Fruit fly (Drosophila melanogaster): ENCODE data around the gene thoc7.

The thoc7 gene

DNA sequence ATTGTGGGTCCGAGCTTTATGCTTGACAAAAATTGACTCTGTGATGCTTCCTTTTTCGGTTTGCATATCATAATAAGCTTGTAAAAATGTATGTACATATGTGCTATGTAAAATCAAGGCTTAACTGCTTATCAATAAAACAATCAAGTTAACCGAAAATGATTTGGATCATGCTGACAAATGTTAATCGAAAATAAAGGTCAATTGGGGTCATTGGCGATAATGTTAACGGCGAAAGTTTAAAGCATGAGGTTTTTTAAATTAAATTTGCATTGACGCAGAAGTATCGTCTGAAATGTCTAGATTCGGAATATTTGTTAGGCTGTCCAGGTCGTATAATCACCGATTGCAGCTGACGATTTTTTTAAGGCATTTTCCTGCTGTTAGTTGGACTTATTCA lies 3.8 kb upstream of the thoc7 start, which contains the start of gene Kaz1-ORFB:
TSS of gene Kaz1-ORFB (plus strand) at position 301 of the 400 bp plus-strand sequence.
- no peak for TF ChIP-seq noc (tag; optimal IDR thresholded peaks at IDR 0.05)

DNA sequence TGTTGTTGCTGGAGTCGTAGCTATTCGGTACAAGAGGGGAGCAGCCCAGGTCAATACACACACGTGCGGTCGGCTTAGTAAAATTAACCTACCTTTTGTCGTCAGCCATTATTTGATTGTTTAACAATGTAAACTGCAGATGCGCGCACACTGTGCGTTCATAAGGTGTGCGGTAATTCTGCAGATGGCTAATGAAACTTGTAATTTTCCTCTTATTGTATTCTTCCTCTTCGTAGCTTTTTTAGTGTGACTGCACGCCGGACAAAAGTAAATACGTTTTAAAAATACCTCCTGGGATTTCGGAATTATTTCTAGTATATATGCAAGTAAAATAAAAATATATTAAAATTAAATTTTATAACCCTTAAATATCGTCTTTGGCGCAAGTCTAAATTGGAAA lies 1.3 kb downstream of the thoc7 start, which contains the start of gene Prp4k:
TSS of gene Prp4k (minus strand) at position 258 of the 400 bp plus-strand sequence.
- no peak for TF ChIP-seq noc (tag; optimal IDR thresholded peaks at IDR 0.05)

- TF ChIP-seq noc (tag; optimal IDR thresholded peaks at IDR 0.05), result peak; percentile 98
These were observed 6.7 kb downstream of the thoc7 start, which contains the start of the genes Gk1 and CG13876 for dm6 chr3L:205723-206284. Gene Gk1 (minus strand): TSS chr3L:205844. Gene CG13876 (plus strand): TSS chr3L:206134.

DNA sequence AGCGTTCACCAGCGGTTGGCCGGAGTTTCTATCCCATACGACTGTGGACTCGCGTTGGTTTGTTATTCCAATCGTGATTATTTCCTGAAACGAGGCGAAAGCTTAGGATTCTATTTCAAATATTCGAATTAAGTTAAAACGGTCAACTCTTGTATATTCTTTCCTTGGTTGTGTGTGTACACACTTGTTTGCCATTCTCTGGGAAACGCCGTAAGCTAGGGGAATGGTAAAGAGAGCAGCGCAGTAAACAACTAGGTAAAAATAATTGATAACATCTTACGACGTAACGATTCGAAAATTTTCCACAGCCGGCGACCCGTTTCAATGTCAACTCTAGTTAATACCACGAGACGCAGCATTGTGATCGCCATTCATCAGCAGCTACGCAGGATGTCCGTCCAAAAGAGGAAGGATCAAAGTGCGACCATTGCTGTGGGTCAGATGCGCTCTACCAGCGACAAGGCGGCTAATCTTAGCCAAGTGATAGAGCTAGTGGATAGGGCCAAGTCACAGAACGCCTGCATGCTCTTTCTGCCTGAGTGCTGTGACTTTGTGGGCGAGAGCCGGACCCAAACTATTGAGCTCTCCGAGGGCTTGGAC lies 8.9 kb downstream of the thoc7 start, which contains the start of gene NitFhit:
TSS of gene NitFhit (plus strand) at position 195 of the 600 bp plus-strand sequence.
- peak; percentile 16 for TF ChIP-seq noc (tag; optimal IDR thresholded peaks at IDR 0.05)

dm6 chr3L:199754-200596 lies 12.5 kb downstream of the thoc7 start, which contains the start of the genes rno and mri:
Gene rno (minus strand): TSS chr3L:199762.
Gene mri (plus strand): TSS chr3L:200174.
- peak; percentile 65 for TF ChIP-seq noc (tag; optimal IDR thresholded peaks at IDR 0.05)

DNA sequence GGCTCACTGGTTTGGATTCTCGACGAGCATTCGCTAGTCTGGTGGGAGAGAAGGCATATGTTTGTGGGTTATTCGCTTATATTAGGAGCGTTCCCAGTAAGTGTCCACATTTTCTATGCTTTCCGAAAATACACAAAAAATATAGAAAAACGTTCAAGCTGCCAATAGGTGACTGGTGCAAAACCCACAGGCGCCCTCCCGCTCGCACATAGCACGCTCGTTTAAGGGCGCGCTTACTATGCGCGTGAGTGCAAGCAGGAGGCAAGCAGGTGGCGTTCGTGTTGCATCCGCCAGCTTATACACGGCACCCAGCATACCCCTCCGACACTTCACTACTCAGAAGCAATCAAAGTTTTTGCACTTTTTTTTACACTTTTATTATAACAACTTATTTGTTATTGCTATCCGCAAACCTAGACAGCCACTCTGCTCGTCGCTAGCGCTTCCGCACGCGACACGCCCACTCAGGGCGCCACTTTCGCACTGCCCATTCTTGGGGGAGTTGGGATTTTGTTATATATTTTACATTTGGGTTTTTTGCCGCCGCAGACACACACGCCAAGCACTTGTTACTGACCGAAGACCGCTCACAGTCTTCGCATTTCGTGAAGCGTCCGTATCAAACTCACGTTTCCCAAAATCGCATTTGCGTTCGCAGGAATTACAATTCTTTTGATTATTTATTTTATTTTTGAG lies 13.3 kb downstream of the thoc7 start:
- no peak for TF ChIP-seq noc (tag; optimal IDR thresholded peaks at IDR 0.05)

dm6 chr3L:184251-184650 lies 28.2 kb downstream of the thoc7 start, which contains the start of the genes CG34140, Mkp and Mtch:
Gene CG34140 (minus strand): TSS chr3L:184424.
Gene Mkp (minus strand): TSS chr3L:184540.
Gene Mtch (plus strand): TSS chr3L:184626.
- no peak for TF ChIP-seq noc (tag; optimal IDR thresholded peaks at IDR 0.05)

DNA sequence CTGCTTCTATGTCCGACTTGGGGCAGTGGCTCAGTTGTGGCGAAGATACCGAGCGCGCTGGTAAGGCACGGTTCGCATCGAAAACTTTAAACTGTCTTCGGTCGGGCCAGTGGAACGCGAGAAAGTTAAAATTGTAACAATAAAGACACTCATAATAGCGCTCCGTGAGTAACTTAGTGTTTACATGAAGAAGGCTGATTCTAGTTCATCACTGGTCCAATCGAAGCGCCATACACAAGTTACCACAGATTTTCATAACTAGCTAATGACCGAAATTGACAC lies 32.3 kb downstream of the thoc7 start:
- TF ChIP-seq noc (tag; optimal IDR thresholded peaks at IDR 0.05), result no peak

- TF ChIP-seq noc (tag; optimal IDR thresholded peaks at IDR 0.05), result no peak
These were observed 32.8 kb downstream of the thoc7 start, which contains the start of gene CG13875 for dm6 chr3L:179490-180261. Gene CG13875 (plus strand): TSS chr3L:179923.

- TF ChIP-seq noc (tag; optimal IDR thresholded peaks at IDR 0.05), result no peak
These were observed 33.5 kb downstream of the thoc7 start, which contains the start of gene Vdup1 for dm6 chr3L:178913-179488. Gene Vdup1 (minus strand): TSS chr3L:178963.

DNA sequence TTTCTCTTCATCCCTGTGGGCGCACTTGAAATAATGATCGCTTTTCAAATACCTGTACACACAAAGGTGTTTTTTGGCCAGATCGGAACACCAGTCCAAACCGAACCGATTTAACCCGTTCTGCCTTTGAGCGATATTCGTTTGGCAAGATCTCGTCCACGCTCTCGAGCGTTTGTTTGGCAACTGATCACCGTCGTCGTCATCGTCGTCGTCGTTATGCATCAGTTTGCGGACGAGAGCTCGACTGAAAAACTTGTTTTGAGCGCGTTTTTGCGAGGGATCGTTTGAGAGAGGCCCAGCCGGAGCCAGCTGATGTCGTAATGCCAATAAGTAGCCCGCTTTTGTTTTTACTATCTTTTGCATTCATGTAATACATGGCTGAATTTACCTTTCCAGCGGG lies 34.0 kb downstream of the thoc7 start:
- no peak for TF ChIP-seq noc (tag; optimal IDR thresholded peaks at IDR 0.05)

DNA sequence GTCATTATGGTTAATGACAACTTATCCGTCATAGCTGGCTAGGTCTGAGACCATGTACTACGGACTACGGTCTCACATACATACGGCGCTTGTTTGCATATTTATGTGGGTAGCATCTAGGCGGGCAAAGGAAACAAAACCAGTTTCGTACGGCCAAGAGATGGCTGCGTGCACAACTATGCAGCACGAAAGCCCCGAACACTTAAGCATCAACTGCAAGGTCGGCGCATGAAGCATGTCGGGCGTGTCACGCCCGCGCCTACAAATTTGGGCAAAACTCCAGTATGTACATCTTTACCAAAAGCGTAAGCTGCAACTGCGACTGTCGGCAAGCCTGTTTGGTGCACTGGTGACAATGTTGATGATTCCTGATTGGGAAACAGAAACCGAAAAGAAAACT lies 34.5 kb downstream of the thoc7 start:
- no peak for TF ChIP-seq noc (tag; optimal IDR thresholded peaks at IDR 0.05)

- TF ChIP-seq noc (tag; optimal IDR thresholded peaks at IDR 0.05), result peak; percentile 10
These were observed 36.5 kb downstream of the thoc7 start, which contains the start of gene CG7049 for dm6 chr3L:175949-176348. Gene CG7049 (minus strand): TSS chr3L:176228.

DNA sequence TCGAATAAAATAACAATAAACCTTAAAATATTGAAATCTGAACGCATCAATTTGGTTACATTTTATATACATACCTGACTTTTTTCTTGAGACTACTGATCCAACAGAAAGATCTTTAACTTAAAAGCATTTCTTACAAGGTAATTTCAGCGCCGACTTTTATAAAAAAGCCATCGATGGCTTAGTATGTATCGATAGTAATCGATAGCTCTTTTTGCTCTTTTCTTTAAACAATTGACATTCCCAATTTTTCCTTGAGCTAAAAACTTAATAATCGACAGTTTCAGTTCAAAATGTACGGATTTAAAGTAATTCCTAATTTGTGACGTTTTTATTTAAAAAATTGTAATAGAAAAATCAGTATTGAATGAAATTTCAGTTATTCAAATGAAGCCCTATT lies 38.0 kb downstream of the thoc7 start:
- TF ChIP-seq noc (tag; optimal IDR thresholded peaks at IDR 0.05), result no peak
